Worm (Caenorhabditis elegans) whole organism, midembryonic: ENCODE measurements around the gene gcy-12.

Experiments used
- T22C8.4 ChIP-seq: fragments of 200-800 bp; sonication (Bioruptor generic); IDR thresholded peaks from 2 replicates; pipeline ENCODE4 v1.3.6; 2022; ENCODE audit warnings: missing genetic modification characterization, missing compliant biosample characterization
- klf-2 ChIP-seq: fragments of 200-800 bp; sonication (Bioruptor generic); conservative IDR thresholded peaks from 2 replicates; pipeline ENCODE4 v1.3.6; 2022; ENCODE audit warnings: missing genetic modification reagents, missing genetic modification characterization, missing compliant biosample characterization
- med-1 ChIP-seq: sonication (generic microtip); optimal IDR thresholded peaks from 2 replicates; lab custom pipeline; 2017; ENCODE audit warnings: missing genetic modification characterization, mild to moderate bottlenecking, missing compliant biosample characterization, antibody characterized with exemption, missing genetic modification reagents; ENCODE audit not compliant: insufficient read depth
- ref-1 ChIP-seq: fragments of 200-800 bp; sonication (Bioruptor generic); conservative IDR thresholded peaks from 2 replicates; pipeline ENCODE4 v1.3.6; 2022; ENCODE audit warnings: missing genetic modification reagents, missing genetic modification characterization, missing compliant biosample characterization

DNA sequence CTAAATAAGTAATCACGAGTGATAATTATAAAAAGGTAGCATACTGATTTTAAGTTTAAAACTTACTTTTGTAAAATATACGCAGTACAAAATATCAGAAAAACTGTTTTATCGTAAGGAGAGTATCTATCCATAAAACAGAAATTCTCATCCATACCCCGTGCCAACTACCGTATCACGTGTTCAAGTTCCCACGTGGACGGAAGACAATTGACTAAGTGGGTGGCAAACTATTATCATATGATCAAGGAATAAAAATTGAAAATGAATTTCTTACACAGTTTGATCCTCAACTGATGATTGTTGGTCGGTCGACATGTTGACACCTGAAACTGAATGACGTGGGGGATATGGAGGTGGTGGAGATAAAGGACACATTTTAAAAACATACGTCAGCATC lies 29.7 kb upstream of the gcy-12 start, which contains the start of gene pmt-1:
- TF ChIP-seq ref-1 (GFP tag; lab: Robert Waterston, UW) (no peak), med-1 (no peak), klf-2 (no peak), T22C8.4 (GFP tag; lab: Robert Waterston, UW) (no peak)
